Worm (Caenorhabditis elegans) whole organism, mixed stage, embryonic: ENCODE results near the gene C42C1.12.
"Not testable (repeated sequence)": the region's sequence is repeated elsewhere in the genome, so short reads cannot be mapped to it uniquely, and the experiment has no call there.

Experiments
- M03D4.4 ChIP-seq: sonication (generic microtip); optimal IDR thresholded peaks from 2 replicates; lab custom pipeline; 2017; ENCODE audit warnings: mild to moderate bottlenecking, missing genetic modification characterization, missing compliant biosample characterization
- bed-3 ChIP-seq: fragments of 200-800 bp; sonication (Bioruptor generic); optimal IDR thresholded peaks from 3 replicates; lab custom pipeline; 2018; ENCODE audit warnings: mild to moderate bottlenecking, missing genetic modification characterization, moderate library complexity, missing compliant biosample characterization
- blmp-1 ChIP-seq: fragments of 150-350 bp; optimal IDR thresholded peaks from 2 replicates; lab custom pipeline; 2014; ENCODE audit warnings: missing biosample characterization, missing genetic modification characterization
- ceh-39 ChIP-seq: fragments of 150-350 bp; optimal IDR thresholded peaks from 2 replicates; lab custom pipeline; 2014; ENCODE audit warnings: missing biosample characterization, missing genetic modification characterization
- ceh-43 ChIP-seq: fragments of 200-800 bp; sonication (Bioruptor generic); optimal IDR thresholded peaks from 2 replicates; lab custom pipeline; 2018; ENCODE audit warnings: mild to moderate bottlenecking, missing genetic modification characterization, moderate library complexity, missing compliant biosample characterization
- ceh-83 ChIP-seq: fragments of 200-800 bp; sonication (Bioruptor generic); optimal IDR thresholded peaks from 2 replicates; lab custom pipeline; 2018; ENCODE audit warnings: mild to moderate bottlenecking, missing genetic modification characterization, missing compliant biosample characterization
- ces-1 ChIP-seq: fragments of 150-350 bp; optimal IDR thresholded peaks from 2 replicates; lab custom pipeline; 2014; ENCODE audit warnings: missing biosample characterization, missing genetic modification reagents, missing genetic modification characterization
- cnd-1 ChIP-seq: fragments of 200-800 bp; sonication (Bioruptor generic); optimal IDR thresholded peaks from 2 replicates; lab custom pipeline; 2018; ENCODE audit warnings: mild to moderate bottlenecking, missing genetic modification characterization, missing compliant biosample characterization
- drap-1 ChIP-seq: fragments of 200-800 bp; sonication (Bioruptor generic); optimal IDR thresholded peaks from 3 replicates; lab custom pipeline; 2018; ENCODE audit warnings: mild to moderate bottlenecking, missing genetic modification characterization, missing compliant biosample characterization
- elt-1 ChIP-seq: sonication (generic microtip); optimal IDR thresholded peaks from 2 replicates; lab custom pipeline; 2017; ENCODE audit warnings: missing genetic modification characterization, mild to moderate bottlenecking, missing compliant biosample characterization, antibody characterized with exemption, moderate library complexity, borderline replicate concordance; ENCODE audit not compliant: insufficient read depth
- elt-3 ChIP-seq: fragments of 150-350 bp; optimal IDR thresholded peaks from 2 replicates; lab custom pipeline; 2014; ENCODE audit warnings: missing biosample characterization, missing genetic modification characterization
- flh-1 ChIP-seq: fragments of 200-800 bp; sonication (Bioruptor generic); optimal IDR thresholded peaks from 2 replicates; lab custom pipeline; 2018; ENCODE audit warnings: mild to moderate bottlenecking, missing genetic modification characterization, moderate library complexity, missing compliant biosample characterization
- lin-13 ChIP-seq: fragments of 150-350 bp; optimal IDR thresholded peaks from 2 replicates; lab custom pipeline; 2014; ENCODE audit warnings: missing biosample characterization, missing genetic modification characterization
- lin-32 ChIP-seq: fragments of 200-800 bp; sonication (Bioruptor generic); optimal IDR thresholded peaks from 2 replicates; lab custom pipeline; 2018; ENCODE audit warnings: mild to moderate bottlenecking, missing genetic modification characterization, missing compliant biosample characterization
- lsy-2 ChIP-seq: fragments of 150-350 bp; optimal IDR thresholded peaks from 2 replicates; lab custom pipeline; 2014; ENCODE audit warnings: missing biosample characterization, missing genetic modification characterization
- mab-5 ChIP-seq: fragments of 150-350 bp; optimal IDR thresholded peaks from 2 replicates; lab custom pipeline; 2014; ENCODE audit warnings: missing biosample characterization, missing genetic modification characterization
- mep-1 ChIP-seq: fragments of 150-350 bp; optimal IDR thresholded peaks from 2 replicates; lab custom pipeline; 2017; ENCODE audit warnings: missing biosample characterization, missing genetic modification reagents, missing genetic modification characterization, inconsistent platforms
- mls-2 ChIP-seq: sonication (generic microtip); optimal IDR thresholded peaks from 2 replicates; lab custom pipeline; 2016; ENCODE audit warnings: mild to moderate bottlenecking, missing genetic modification characterization, moderate library complexity, missing compliant biosample characterization
- nhr-12 ChIP-seq: fragments of 150-350 bp; optimal IDR thresholded peaks from 2 replicates; lab custom pipeline; 2014; ENCODE audit warnings: missing biosample characterization, missing genetic modification characterization
- nhr-2 ChIP-seq: fragments of 150-350 bp; optimal IDR thresholded peaks from 2 replicates; lab custom pipeline; 2014; ENCODE audit warnings: missing biosample characterization, missing genetic modification characterization
- nhr-237 ChIP-seq: fragments of 150-350 bp; optimal IDR thresholded peaks from 2 replicates; lab custom pipeline; 2014; ENCODE audit warnings: missing biosample characterization, missing genetic modification characterization
- nhr-76 ChIP-seq: sonication (generic microtip); optimal IDR thresholded peaks from 2 replicates; lab custom pipeline; 2017; ENCODE audit warnings: missing biosample characterization, missing genetic modification characterization
- pha-4 ChIP-seq: fragments of 150-350 bp; optimal IDR thresholded peaks from 2 replicates; lab custom pipeline; 2018; ENCODE audit warnings: missing biosample characterization, missing genetic modification reagents, missing genetic modification characterization
- sem-2 ChIP-seq: fragments of 200-800 bp; sonication (Bioruptor generic); optimal IDR thresholded peaks from 2 replicates; lab custom pipeline; 2018; ENCODE audit warnings: mild to moderate bottlenecking, missing genetic modification characterization, missing compliant biosample characterization
- snpc-4 ChIP-seq: fragments of 150-350 bp; optimal IDR thresholded peaks from 2 replicates; lab custom pipeline; 2014; ENCODE audit warnings: missing biosample characterization, missing genetic modification characterization
- sptf-1 ChIP-seq: sonication (generic microtip); optimal IDR thresholded peaks from 2 replicates; lab custom pipeline; 2017; ENCODE audit warnings: mild to moderate bottlenecking, missing genetic modification characterization, moderate library complexity, missing compliant biosample characterization
- tbx-8 ChIP-seq: fragments of 200-800 bp; sonication (Bioruptor generic); optimal IDR thresholded peaks from 2 replicates; lab custom pipeline; 2018; ENCODE audit warnings: mild to moderate bottlenecking, missing genetic modification characterization, moderate library complexity, missing compliant biosample characterization
- unc-120 ChIP-seq: sonication (generic microtip); optimal IDR thresholded peaks from 2 replicates; lab custom pipeline; 2017; ENCODE audit warnings: missing genetic modification characterization, missing compliant biosample characterization; ENCODE audit not compliant: poor library complexity, severe bottlenecking
- unc-39 ChIP-seq: fragments of 150-350 bp; optimal IDR thresholded peaks from 2 replicates; lab custom pipeline; 2014; ENCODE audit warnings: missing biosample characterization, missing genetic modification characterization
- zip-8 ChIP-seq: fragments of 150-350 bp; optimal IDR thresholded peaks from 2 replicates; lab custom pipeline; 2014; ENCODE audit warnings: missing biosample characterization, missing genetic modification characterization
- ztf-11 ChIP-seq: fragments of 150-350 bp; optimal IDR thresholded peaks from 2 replicates; lab custom pipeline; 2014; ENCODE audit warnings: missing biosample characterization, missing genetic modification characterization

The C42C1.12 gene

DNA sequence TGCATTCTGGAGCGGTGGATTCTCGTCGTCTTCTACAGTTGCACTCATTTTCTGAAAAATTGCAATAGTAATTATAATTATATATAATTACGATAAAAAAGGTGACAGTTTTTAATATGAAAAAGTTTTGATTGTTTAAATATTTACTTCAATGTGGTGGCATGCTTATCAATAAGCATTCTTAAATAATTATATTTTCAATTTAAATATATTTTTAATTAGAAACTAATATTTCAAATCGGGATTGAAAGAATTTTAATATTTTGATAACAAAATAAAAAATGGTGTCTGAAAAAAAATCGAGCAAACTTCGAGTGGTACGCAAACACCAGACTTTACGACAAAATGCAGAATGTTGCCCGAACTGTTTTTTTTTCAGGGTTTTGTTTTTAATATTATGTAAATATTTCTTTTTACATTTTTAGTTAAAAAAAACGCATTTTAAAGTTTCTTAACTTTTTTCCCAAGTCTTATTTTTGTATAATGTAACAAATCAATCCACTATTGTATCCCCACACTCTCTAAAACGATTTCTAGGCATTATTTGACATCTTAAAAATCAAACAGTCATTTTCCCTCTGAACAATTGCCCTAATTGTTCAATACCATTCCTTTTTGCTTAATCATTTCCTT lies at the start of gene C42C1.12, which contains the start of gene C42C1.19:
Gene C42C1.12, minus strand, starts transcription at position 51 of the 633 bp plus-strand sequence.
Gene C42C1.19, plus strand, starts transcription at position 583 of the 633 bp plus-strand sequence.
- TF ChIP-seq ceh-43 (GFP tag; lab: Kevin White, UChicago) (peak; percentile 41), lsy-2 (peak; percentile 35), ces-1 (GFP tag; lab: Kevin White, UChicago) (peak; percentile 3), ceh-83 (no peak)

DNA sequence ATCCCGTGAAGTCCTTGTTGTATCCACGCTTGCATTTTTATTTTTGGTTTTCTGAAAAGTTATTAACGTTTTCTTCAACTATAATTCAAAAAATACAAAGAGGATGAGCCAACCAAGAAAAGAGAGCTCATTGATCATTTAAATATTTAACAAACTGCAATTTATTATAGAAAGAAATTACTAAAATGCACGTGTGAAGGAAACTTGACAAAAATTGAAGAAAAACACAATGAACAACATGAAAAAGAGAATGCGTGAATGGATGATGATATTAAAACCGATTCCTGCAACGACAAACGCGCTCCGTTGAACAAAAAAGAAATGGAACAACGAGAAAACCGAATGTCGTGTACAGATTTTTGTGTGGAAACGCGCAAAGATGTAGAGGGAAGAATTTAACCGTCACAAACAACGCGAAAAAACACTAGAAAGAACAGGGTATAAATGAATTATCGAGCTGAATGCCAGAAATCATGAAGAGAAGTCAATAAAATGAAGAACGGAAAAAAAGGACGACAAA lies 48.9 kb upstream of the C42C1.12 start, which contains the start of gene ufd-1:
Gene ufd-1, minus strand, starts transcription at position 51 of the 520 bp plus-strand sequence.
- TF ChIP-seq mep-1 (tag; lab: Kevin White, UChicago): peak; percentile 8
- no peak for TF ChIP-seq mls-2 (tag; lab: Kevin White, UChicago)

DNA sequence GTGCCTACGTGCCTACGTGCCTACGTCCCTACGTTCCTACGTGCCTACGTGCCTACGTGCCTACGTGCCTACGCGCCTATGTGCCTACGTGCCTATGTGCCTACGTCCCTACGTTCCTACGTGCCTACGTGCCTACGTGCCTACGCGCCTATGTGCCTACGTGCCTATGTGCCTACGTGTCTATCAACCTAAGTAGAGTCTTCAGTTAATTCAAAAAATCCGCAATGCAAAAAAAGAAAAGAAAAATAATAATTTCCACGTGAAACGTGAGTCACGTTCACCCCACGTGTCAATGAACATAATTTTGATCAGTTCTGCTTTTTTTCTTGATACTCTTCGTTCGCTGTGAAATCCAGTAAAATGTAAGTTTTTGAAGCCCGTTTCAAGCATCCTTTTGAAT lies 44.9 kb upstream of the C42C1.12 start, which contains the start of gene F19B6.3:
Gene F19B6.3, plus strand, starts transcription at position 301 of the 400 bp plus-strand sequence.
- TF ChIP-seq snpc-4; mls-2 (tag; lab: Kevin White, UChicago); ceh-83: not testable (repeated sequence)

DNA sequence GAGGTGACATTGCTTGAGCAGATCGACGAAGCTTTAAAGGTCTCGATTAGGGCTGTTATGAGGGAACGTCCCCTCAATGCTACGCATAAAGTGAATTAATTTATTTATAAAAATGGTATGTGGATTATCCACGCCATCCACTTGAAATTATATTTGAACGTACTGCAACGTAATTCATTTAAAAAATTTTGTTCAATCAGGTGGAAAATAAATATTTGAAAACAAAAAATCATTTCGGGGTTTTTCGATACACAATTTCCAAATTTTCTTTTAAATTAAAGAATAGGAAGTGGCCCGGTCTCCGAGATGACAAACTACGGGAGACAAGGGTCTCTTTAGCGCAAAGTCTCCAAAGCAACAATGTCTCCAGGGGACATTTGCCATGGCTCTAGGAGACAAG lies 29.6 kb upstream of the C42C1.12 start, which contains the start of gene oac-58:
Gene oac-58, minus strand, starts transcription at position 101 of the 400 bp plus-strand sequence.
- no peak for TF ChIP-seq elt-3 (tag; lab: Kevin White, UChicago)
- no peak for TF ChIP-seq mab-5
- no peak for TF ChIP-seq nhr-2 (tag; lab: Kevin White, UChicago)
- TF ChIP-seq cnd-1 (tag; lab: Kevin White, UChicago): no peak
- no peak for TF ChIP-seq M03D4.4 (tag; lab: Kevin White, UChicago)
- no peak for TF ChIP-seq drap-1 (GFP tag; lab: Kevin White, UChicago)
- TF ChIP-seq lin-13 (tag; lab: Kevin White, UChicago): no peak
- TF ChIP-seq unc-39 (tag; lab: Kevin White, UChicago): no peak
- no peak for TF ChIP-seq mls-2 (tag; lab: Kevin White, UChicago)
- TF ChIP-seq tbx-8: no peak

DNA sequence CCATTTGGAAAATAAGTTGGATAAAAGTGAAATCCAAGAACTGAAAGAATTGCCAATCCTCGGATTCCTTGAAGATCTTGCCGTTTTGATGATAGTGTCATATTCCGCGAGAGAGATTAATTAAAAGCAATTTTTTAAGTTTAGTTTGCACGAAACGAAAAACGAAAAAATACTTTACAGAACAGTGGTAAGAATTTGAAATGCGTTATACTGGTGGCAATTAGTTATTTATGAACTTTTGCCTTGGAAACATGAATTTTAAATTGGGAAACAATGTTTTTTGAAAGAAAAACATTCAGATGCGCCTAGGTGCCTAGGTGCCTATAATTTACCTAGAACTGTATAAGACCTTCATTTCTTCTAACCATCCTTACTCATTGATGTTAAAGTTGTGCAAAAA lies 25.7 kb upstream of the C42C1.12 start, which contains the start of gene oac-57:
Gene oac-57, minus strand, starts transcription at position 101 of the 400 bp plus-strand sequence.
- TF ChIP-seq ceh-39: no peak
- no peak for TF ChIP-seq nhr-12
- TF ChIP-seq lin-13 (tag; lab: Kevin White, UChicago): no peak
- TF ChIP-seq blmp-1 (tag; lab: Kevin White, UChicago): no peak
- TF ChIP-seq elt-1 (tag; lab: Kevin White, UChicago): no peak
- no peak for TF ChIP-seq ceh-83
- TF ChIP-seq unc-39 (tag; lab: Kevin White, UChicago): no peak
- no peak for TF ChIP-seq flh-1 (GFP tag; lab: Kevin White, UChicago)
- TF ChIP-seq nhr-76: no peak
- no peak for TF ChIP-seq snpc-4
- TF ChIP-seq ztf-11: no peak
- no peak for TF ChIP-seq cnd-1 (tag; lab: Kevin White, UChicago)
- no peak for TF ChIP-seq sem-2 (GFP tag; lab: Kevin White, UChicago)
- TF ChIP-seq lsy-2: no peak

DNA sequence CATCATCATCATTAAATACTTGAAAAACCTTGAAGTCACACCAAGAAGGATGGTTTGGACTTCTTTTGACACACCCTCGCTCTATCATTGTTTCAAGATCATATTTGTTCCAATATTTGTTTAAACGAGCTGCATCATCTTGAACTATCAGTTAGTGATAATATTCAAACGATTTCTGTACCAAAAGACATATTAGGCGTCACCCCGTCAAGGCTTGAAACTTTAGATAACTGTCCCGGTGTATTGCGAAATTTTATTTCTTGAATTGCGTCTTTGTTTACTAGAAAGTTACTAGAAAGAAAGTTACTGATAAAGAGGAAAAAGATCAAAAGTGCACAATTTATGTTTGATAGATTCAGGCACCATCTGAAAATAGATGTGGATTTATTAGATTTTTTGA lies 23.9 kb upstream of the C42C1.12 start:
- TF ChIP-seq sptf-1 (tag; lab: Kevin White, UChicago) (no peak), elt-3 (tag; lab: Kevin White, UChicago) (no peak), ztf-11 (no peak), mab-5 (no peak), snpc-4 (no peak), zip-8 (no peak), ces-1 (GFP tag; lab: Kevin White, UChicago) (no peak), lin-13 (tag; lab: Kevin White, UChicago) (no peak), unc-39 (tag; lab: Kevin White, UChicago) (no peak), ceh-83 (no peak), nhr-12 (no peak), ceh-43 (GFP tag; lab: Kevin White, UChicago) (no peak)

DNA sequence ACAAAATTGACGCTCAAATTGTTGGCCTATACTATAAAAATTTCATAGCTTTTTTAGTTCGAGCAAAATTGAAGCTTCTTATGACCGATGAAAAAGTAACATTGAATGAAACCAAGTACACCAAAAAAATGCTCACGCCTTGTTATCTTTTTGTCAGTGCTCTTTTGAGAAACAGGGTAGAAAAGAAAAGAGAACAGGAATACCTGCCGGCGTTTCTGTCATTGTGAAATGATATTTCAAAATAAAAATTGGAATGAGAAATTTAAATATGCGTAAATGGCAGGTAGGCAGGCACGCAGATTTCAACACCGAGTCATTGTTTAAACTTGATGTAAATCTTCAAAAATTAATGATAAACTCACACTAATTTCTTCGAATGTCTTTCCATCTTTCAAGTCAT lies 22.7 kb upstream of the C42C1.12 start:
- TF ChIP-seq ceh-83 (no peak), lin-32 (GFP tag; lab: Kevin White, UChicago) (no peak), pha-4 (tag; lab: Kevin White, UChicago) (no peak), bed-3 (GFP tag; lab: Kevin White, UChicago) (no peak), nhr-237 (tag; lab: Kevin White, UChicago) (no peak), unc-120 (tag; lab: Kevin White, UChicago) (no peak)
